Worm (Caenorhabditis elegans) whole organism, L4/young adult: Measurements from ENCODE around the gene capa-1.

Experiments
- W03F9.2 ChIP-seq: fragments of 150-350 bp; optimal IDR thresholded peaks from 2 replicates; lab custom pipeline; 2014; ENCODE audit warnings: missing biosample characterization, missing genetic modification characterization
- dao-5 ChIP-seq: sonication (generic microtip); optimal IDR thresholded peaks from 2 replicates; lab custom pipeline; 2016; ENCODE audit warnings: missing genotype, missing genetic modification characterization, moderate library complexity, missing compliant biosample characterization
- him-1 ChIP-seq: sonication (generic microtip); optimal IDR thresholded peaks from 2 replicates; lab custom pipeline; 2016; ENCODE audit warnings: missing genotype, missing genetic modification reagents, missing genetic modification characterization, missing compliant biosample characterization

Gene capa-1

ce11 chrX:5923672-5924071 lies 4.5 kb downstream of the capa-1 start:
- TF ChIP-seq him-1 (tag; lab: Kevin White, UChicago) (no peak), dao-5 (tag; lab: Kevin White, UChicago) (no peak), W03F9.2 (tag; lab: Kevin White, UChicago) (no peak)

DNA sequence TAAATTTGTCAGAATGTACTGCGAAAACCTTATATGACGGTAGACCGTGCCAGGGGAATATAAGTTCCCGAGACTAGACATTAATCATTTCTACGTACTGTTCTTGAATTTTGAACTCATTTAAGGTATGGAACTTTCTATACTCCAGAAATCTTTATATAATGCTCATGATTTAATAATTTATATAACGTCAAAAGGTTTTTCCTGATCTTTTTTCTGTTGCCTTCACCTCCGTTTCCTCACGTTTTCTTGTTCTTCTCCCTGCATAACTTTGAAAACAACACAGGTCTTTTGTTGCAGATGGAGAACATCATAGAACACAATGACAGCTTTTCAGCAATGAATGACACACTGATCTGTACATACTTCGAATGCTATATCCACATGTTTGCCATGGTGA lies 11.6 kb downstream of the capa-1 start, which contains the start of gene egl-6:
TSS of gene egl-6 (plus strand) at position 301 of the 400 bp plus-strand sequence.
- no peak for TF ChIP-seq him-1 (tag; lab: Kevin White, UChicago)
- no peak for TF ChIP-seq dao-5 (tag; lab: Kevin White, UChicago)
- no peak for TF ChIP-seq W03F9.2 (tag; lab: Kevin White, UChicago)

DNA sequence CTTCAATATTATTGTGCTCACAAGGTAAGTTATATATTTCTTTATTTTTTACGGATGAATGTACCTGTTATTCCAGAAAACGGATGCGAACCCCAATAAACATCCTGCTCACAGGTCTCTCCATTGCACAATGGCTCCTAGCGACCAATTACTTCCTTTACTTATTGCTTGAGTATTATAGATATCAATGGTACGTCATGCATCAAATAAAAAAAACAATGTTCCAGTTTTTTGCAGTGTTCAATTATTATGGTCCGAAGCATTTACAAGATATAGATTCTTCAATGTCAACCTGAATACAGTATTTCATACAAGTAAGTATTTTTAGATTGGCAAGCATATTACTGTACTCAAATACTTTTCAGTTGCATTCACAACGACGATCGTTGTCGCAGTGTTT lies 13.7 kb downstream of the capa-1 start:
- no peak for TF ChIP-seq W03F9.2 (tag; lab: Kevin White, UChicago)
- TF ChIP-seq him-1 (tag; lab: Kevin White, UChicago) = no peak
- no peak for TF ChIP-seq dao-5 (tag; lab: Kevin White, UChicago)

ce11 chrX:5935473-5935872 lies 16.3 kb downstream of the capa-1 start, which contains the start of gene C46F4.3:
C46F4.3 (plus strand) TSS chrX:5935773.
- TF ChIP-seq him-1 (tag; lab: Kevin White, UChicago) (no peak), dao-5 (tag; lab: Kevin White, UChicago) (no peak), W03F9.2 (tag; lab: Kevin White, UChicago) (no peak)

DNA sequence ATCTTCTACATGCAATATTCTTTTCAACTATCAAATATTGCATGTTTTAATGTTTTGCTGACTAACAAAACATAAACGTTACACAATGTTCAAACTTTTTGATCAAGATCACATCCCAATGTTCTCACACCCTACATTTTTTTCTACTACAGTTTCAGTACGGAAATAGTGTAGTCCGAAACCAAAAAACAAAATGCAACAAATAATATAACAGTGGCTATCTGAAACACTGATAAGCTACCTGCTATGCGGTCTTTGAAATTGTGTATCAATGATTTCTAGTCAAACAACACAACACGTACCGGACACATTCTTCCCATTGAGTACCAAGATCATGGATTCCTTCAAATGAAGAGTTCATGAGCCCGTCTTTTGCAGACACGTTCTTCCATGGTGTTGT lies 22.1 kb downstream of the capa-1 start:
- no peak for TF ChIP-seq dao-5 (tag; lab: Kevin White, UChicago)

- TF ChIP-seq him-1 (tag; lab: Kevin White, UChicago) = no peak
- TF ChIP-seq W03F9.2 (tag; lab: Kevin White, UChicago) = peak; percentile 17
Observed at ce11 chrX:5942171-5942570, 23.0 kb downstream of the capa-1 start.

- no peak for TF ChIP-seq dao-5 (tag; lab: Kevin White, UChicago)
- TF ChIP-seq him-1 (tag; lab: Kevin White, UChicago) = no peak
- no peak for TF ChIP-seq W03F9.2 (tag; lab: Kevin White, UChicago)
Observed at ce11 chrX:5943908-5944307, 24.7 kb downstream of the capa-1 start.

DNA sequence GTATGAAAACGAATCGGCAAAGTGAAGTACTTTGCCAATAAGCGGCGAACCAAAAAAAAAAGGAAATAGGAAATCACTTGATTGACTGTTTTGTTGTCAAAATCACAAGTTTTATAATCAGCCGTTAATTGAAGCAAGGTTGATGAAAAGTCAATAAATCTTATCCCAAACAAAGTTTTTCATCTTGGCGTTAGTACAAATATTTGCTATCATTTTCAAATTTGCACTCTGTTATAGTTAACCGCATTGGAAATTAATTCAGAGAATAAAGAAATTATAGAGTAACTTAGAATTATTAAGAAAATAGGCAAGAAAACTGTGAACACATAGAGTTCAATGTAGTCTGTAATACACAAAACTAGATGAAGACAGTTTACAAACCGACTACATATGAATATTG lies 25.3 kb downstream of the capa-1 start, which contains the start of gene acs-17:
TSS of gene acs-17 (minus strand) at position 23 of the 400 bp plus-strand sequence.
- no peak for TF ChIP-seq W03F9.2 (tag; lab: Kevin White, UChicago)
- no peak for TF ChIP-seq him-1 (tag; lab: Kevin White, UChicago)

- TF ChIP-seq him-1 (tag; lab: Kevin White, UChicago) = no peak
- no peak for TF ChIP-seq W03F9.2 (tag; lab: Kevin White, UChicago)
- TF ChIP-seq dao-5 (tag; lab: Kevin White, UChicago) = no peak
Observed at ce11 chrX:5948769-5949168, 29.6 kb downstream of the capa-1 start, which contains the start of gene mig-23. mig-23 (minus strand) TSS chrX:5948869.

ce11 chrX:5953174-5953573 lies 34.0 kb downstream of the capa-1 start, which contains the start of the genes R07E4.5 and R07E4.3:
R07E4.5 (minus strand) TSS chrX:5953174.
R07E4.3 (plus strand) TSS chrX:5953458.
- TF ChIP-seq dao-5 (tag; lab: Kevin White, UChicago) = no peak
- TF ChIP-seq W03F9.2 (tag; lab: Kevin White, UChicago) = peak; percentile 63
- TF ChIP-seq him-1 (tag; lab: Kevin White, UChicago) = peak; percentile 8

DNA sequence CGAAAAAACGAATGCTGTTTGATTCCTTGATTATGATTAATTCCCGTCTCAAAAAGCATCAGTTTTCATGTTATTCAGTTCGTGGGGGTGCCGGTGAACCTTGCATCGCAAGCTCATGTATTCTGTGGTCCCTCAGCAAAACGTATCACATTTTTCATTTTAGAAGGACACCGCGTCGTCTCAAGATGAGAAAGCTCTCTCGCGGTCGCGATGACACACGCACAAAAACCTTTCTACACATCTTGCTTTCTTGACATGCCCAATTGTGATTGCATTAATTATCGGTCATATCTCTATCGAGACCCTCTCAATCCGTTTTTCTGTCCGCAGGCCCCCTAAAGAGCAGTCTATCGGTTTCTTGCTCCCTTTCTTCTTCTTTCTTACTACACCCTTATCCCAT lies 36.9 kb downstream of the capa-1 start:
- TF ChIP-seq W03F9.2 (tag; lab: Kevin White, UChicago) (no peak), dao-5 (tag; lab: Kevin White, UChicago) (no peak), him-1 (tag; lab: Kevin White, UChicago) (no peak)

DNA sequence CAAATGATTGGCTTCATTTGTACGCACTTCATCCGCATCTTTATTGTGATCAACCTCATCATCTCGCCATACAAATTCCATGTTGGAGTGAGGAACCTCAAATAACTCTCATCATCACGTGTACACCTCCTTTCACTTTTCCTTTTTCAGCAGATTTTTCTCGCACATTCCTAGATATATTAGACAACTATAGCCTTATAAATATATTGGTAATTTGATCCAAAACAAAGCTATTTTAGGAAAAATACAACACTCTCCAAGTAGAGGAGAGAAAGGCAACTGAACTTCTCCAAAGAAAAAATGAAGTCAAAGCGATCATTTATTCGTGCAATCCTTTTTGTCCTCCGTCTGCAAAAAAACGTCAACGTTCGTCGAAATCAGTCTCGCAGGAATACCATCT lies 39.6 kb downstream of the capa-1 start, which contains the start of gene R07E4.1:
TSS of gene R07E4.1 (plus strand) at position 301 of the 400 bp plus-strand sequence.
- TF ChIP-seq him-1 (tag; lab: Kevin White, UChicago) = no peak
- TF ChIP-seq dao-5 (tag; lab: Kevin White, UChicago) = no peak
- TF ChIP-seq W03F9.2 (tag; lab: Kevin White, UChicago) = no peak

ce11 chrX:5960872-5961271 lies 41.7 kb downstream of the capa-1 start:
- TF ChIP-seq W03F9.2 (tag; lab: Kevin White, UChicago) (no peak), dao-5 (tag; lab: Kevin White, UChicago) (no peak), him-1 (tag; lab: Kevin White, UChicago) (no peak)

ce11 chrX:5962560-5962959 lies 43.4 kb downstream of the capa-1 start:
- no peak for TF ChIP-seq W03F9.2 (tag; lab: Kevin White, UChicago)
- no peak for TF ChIP-seq him-1 (tag; lab: Kevin White, UChicago)
- TF ChIP-seq dao-5 (tag; lab: Kevin White, UChicago) = no peak
